Worm (Caenorhabditis elegans) whole organism, L4 larva: Measurements from ENCODE around the gene nhr-101.

Experiments
- D1046.2 ChIP-seq: fragments of 200-800 bp; sonication (Bioruptor generic); IDR thresholded peaks from 2 replicates; pipeline ENCODE4 v1.3.6; 2022; ENCODE audit warnings: missing genetic modification characterization, missing compliant biosample characterization
- T26A8.4 ChIP-seq: fragments of 200-800 bp; sonication (Bioruptor generic); IDR thresholded peaks from 2 replicates; pipeline ENCODE4 v1.3.6; 2022; ENCODE audit warnings: missing genetic modification characterization, missing compliant biosample characterization
- Y5F2A.4 ChIP-seq: fragments of 200-800 bp; sonication (Bioruptor generic); optimal IDR thresholded peaks from 2 replicates; lab custom pipeline; 2018; ENCODE audit warnings: mild to moderate bottlenecking, missing genetic modification characterization, missing compliant biosample characterization
- aha-1 ChIP-seq: fragments of 150-350 bp; peaks from one replicate; lab custom pipeline; 2014; ENCODE audit warnings: missing biosample characterization, missing genetic modification characterization
- aly-2 ChIP-seq: sonication (generic microtip); optimal IDR thresholded peaks from 2 replicates; lab custom pipeline; 2018; ENCODE audit warnings: missing biosample characterization, missing genetic modification characterization
- ama-1 ChIP-seq: fragments of 150-350 bp; optimal IDR thresholded peaks from 2 replicates; lab custom pipeline; 2014; ENCODE audit warnings: inconsistent platforms, mixed read lengths
- arid-1 ChIP-seq: fragments of 200-800 bp; sonication (Bioruptor generic); conservative IDR thresholded peaks from 2 replicates; pipeline ENCODE4 v1.3.6; 2022; ENCODE audit warnings: missing genetic modification reagents, missing genetic modification characterization, missing compliant biosample characterization
- ceh-20 ChIP-seq: fragments of 200-800 bp; sonication (Bioruptor generic); IDR thresholded peaks from 2 replicates; pipeline ENCODE4 v1.3.6; 2022; ENCODE audit warnings: missing genetic modification reagents, missing genetic modification characterization, missing compliant biosample characterization
- ceh-28 ChIP-seq: fragments of 150-350 bp; optimal IDR thresholded peaks from 2 replicates; lab custom pipeline; 2014; ENCODE audit warnings: missing biosample characterization, missing genetic modification reagents, missing genetic modification characterization
- ceh-62 ChIP-seq: sonication (generic microtip); optimal IDR thresholded peaks from 2 replicates; lab custom pipeline; 2017; ENCODE audit warnings: missing biosample characterization, missing genetic modification characterization
- ctbp-1 ChIP-seq: fragments of 200-800 bp; sonication (Bioruptor generic); IDR thresholded peaks from 2 replicates; pipeline ENCODE4 v1.3.6; 2022; ENCODE audit warnings: missing genetic modification reagents, missing genetic modification characterization, missing compliant biosample characterization
- dmd-6 ChIP-seq: fragments of 200-800 bp; sonication (Bioruptor generic); IDR thresholded peaks from 2 replicates; pipeline ENCODE4 v1.3.6; 2022; ENCODE audit warnings: missing genetic modification reagents, missing genetic modification characterization, missing compliant biosample characterization
- dpl-1 ChIP-seq: fragments of 150-350 bp; optimal IDR thresholded peaks from 2 replicates; lab custom pipeline; 2014; ENCODE audit warnings: missing biosample characterization, missing genetic modification reagents, missing genetic modification characterization
- duxl-1 ChIP-seq: sonication (generic microtip); optimal IDR thresholded peaks from 2 replicates; lab custom pipeline; 2016; ENCODE audit warnings: mild to moderate bottlenecking, missing genetic modification characterization, moderate library complexity, missing compliant biosample characterization; ENCODE audit not compliant: poor library complexity
- dve-1 ChIP-seq: sonication (generic microtip); optimal IDR thresholded peaks from 2 replicates; lab custom pipeline; 2017; ENCODE audit warnings: antibody characterized with exemption, mild to moderate bottlenecking, missing genetic modification characterization, missing compliant biosample characterization; ENCODE audit not compliant: insufficient read depth
- egl-43 ChIP-seq: fragments of 200-800 bp; sonication (Bioruptor generic); IDR thresholded peaks from 2 replicates; pipeline ENCODE4 v1.3.6; 2022; ENCODE audit warnings: missing genetic modification reagents, missing genetic modification characterization, missing compliant biosample characterization
- fos-1 ChIP-seq: fragments of 150-350 bp; optimal IDR thresholded peaks from 2 replicates; lab custom pipeline; 2014; ENCODE audit warnings: missing biosample characterization, missing genetic modification characterization
- gei-8 ChIP-seq: fragments of 200-800 bp; sonication (Bioruptor generic); optimal IDR thresholded peaks from 2 replicates; lab custom pipeline; 2018; ENCODE audit warnings: mild to moderate bottlenecking, missing genetic modification characterization, missing compliant biosample characterization
- hlh-11 ChIP-seq: fragments of 200-800 bp; sonication (Bioruptor generic); optimal IDR thresholded peaks from 2 replicates; lab custom pipeline; 2018; ENCODE audit warnings: mild to moderate bottlenecking, missing genetic modification characterization, missing compliant biosample characterization
- hlh-30 ChIP-seq: sonication (generic microtip); optimal IDR thresholded peaks from 2 replicates; lab custom pipeline; 2017; ENCODE audit warnings: antibody characterized with exemption, mild to moderate bottlenecking, missing genetic modification characterization, missing compliant biosample characterization; ENCODE audit not compliant: insufficient read depth
- hmg-1.1 ChIP-seq: fragments of 200-800 bp; sonication (Bioruptor generic); IDR thresholded peaks from 2 replicates; pipeline ENCODE4 v1.3.6; 2022; ENCODE audit warnings: missing genetic modification reagents, missing genetic modification characterization, missing compliant biosample characterization
- lin-29 ChIP-seq: fragments of 200-800 bp; sonication (Bioruptor generic); IDR thresholded peaks from 2 replicates; pipeline ENCODE4 v1.3.6; 2022; ENCODE audit warnings: missing genetic modification reagents, missing genetic modification characterization, missing compliant biosample characterization
- lin-38 ChIP-seq: fragments of 200-800 bp; sonication (Bioruptor generic); IDR thresholded peaks from 2 replicates; pipeline ENCODE4 v1.3.6; 2022; ENCODE audit warnings: missing genetic modification reagents, missing genetic modification characterization, missing compliant biosample characterization
- lsy-2 ChIP-seq, 2 experiments: fragments of 150-350 bp in 1 of 2; sonication (generic microtip) in 1 of 2; optimal IDR thresholded peaks; 2 replicates each; lab custom pipeline; 2014 to 2017; ENCODE audit warnings: missing biosample characterization in 2 of 2, missing genetic modification characterization in 2 of 2
- mdl-1 ChIP-seq, 2 experiments: fragments of 150-350 bp in 1 of 2; sonication (generic microtip) in 1 of 2; optimal IDR thresholded peaks; 2 replicates each; lab custom pipeline; 2014 to 2017; ENCODE audit warnings: missing biosample characterization in 2 of 2, missing genetic modification characterization in 2 of 2
- mep-1 ChIP-seq: fragments of 150-350 bp; sonication (generic microtip); optimal IDR thresholded peaks from 3 replicates; lab custom pipeline; 2014; ENCODE audit warnings: missing biosample characterization, missing genetic modification characterization
- mes-2 ChIP-seq: sonication (generic microtip); optimal IDR thresholded peaks from 2 replicates; lab custom pipeline; 2016; ENCODE audit warnings: missing genotype, mild to moderate bottlenecking, missing genetic modification characterization, missing compliant biosample characterization; ENCODE audit not compliant: poor library complexity, severe bottlenecking
- mxl-2 ChIP-seq: fragments of 200-800 bp; sonication (Bioruptor generic); conservative IDR thresholded peaks from 2 replicates; pipeline ENCODE4 v1.3.6; 2022; ENCODE audit warnings: missing genetic modification reagents, missing genetic modification characterization, missing compliant biosample characterization
- mxl-3 ChIP-seq: fragments of 200-800 bp; sonication (Bioruptor generic); optimal IDR thresholded peaks from 2 replicates; lab custom pipeline; 2018; ENCODE audit warnings: mild to moderate bottlenecking, missing genetic modification characterization, missing compliant biosample characterization
- nhr-111 ChIP-seq: fragments of 200-800 bp; sonication (Bioruptor generic); optimal IDR thresholded peaks from 2 replicates; lab custom pipeline; 2018; ENCODE audit warnings: mild to moderate bottlenecking, missing genetic modification characterization, missing compliant biosample characterization
- nhr-25 ChIP-seq: sonication (generic microtip); optimal IDR thresholded peaks from 2 replicates; lab custom pipeline; 2017; ENCODE audit warnings: missing genetic modification characterization, mild to moderate bottlenecking, missing compliant biosample characterization, antibody characterized with exemption, moderate library complexity, borderline replicate concordance; ENCODE audit not compliant: insufficient read depth
- nhr-28 ChIP-seq: fragments of 150-350 bp; optimal IDR thresholded peaks from 2 replicates; lab custom pipeline; 2014; ENCODE audit warnings: missing biosample characterization, missing genetic modification characterization
- pha-4 ChIP-seq, 2 experiments: fragments of 150-350 bp in 1 of 2; fragments of 200-800 bp in 1 of 2; sonication (Bioruptor generic) in 1 of 2; IDR thresholded peaks in 1 of 2; optimal IDR thresholded peaks in 1 of 2; 2 replicates each; pipeline versions ENCODE4 v1.3.6 to Lab custom; 2014 to 2022; ENCODE audit warnings: missing genetic modification characterization in 2 of 2, missing genetic modification reagents in 2 of 2, missing biosample characterization in 1 of 2, missing compliant biosample characterization in 1 of 2
- php-3 ChIP-seq: fragments of 200-800 bp; sonication (Bioruptor generic); IDR thresholded peaks from 2 replicates; pipeline ENCODE4 v1.3.6; 2022; ENCODE audit warnings: missing genetic modification reagents, missing genetic modification characterization, missing compliant biosample characterization
- pqm-1 ChIP-seq: sonication (generic microtip); optimal IDR thresholded peaks from 2 replicates; lab custom pipeline; 2017; ENCODE audit warnings: missing biosample characterization, missing genetic modification characterization
- unc-130 ChIP-seq: sonication (generic microtip); optimal IDR thresholded peaks from 2 replicates; lab custom pipeline; 2016; ENCODE audit warnings: missing genetic modification reagents, missing genetic modification characterization, missing compliant biosample characterization
- unc-62 ChIP-seq, 3 experiments: fragments of 150-350 bp in 1 of 3; sonication (generic microtip); optimal IDR thresholded peaks in 2 of 3; peaks in 1 of 3; 1 replicate in 1 of 3; 2 replicates in 2 of 3; lab custom pipeline; 2014 to 2017; ENCODE audit warnings: missing biosample characterization in 3 of 3, missing genetic modification characterization in 3 of 3, missing genetic modification reagents in 3 of 3, missing genotype in 1 of 3
- vab-7 ChIP-seq: fragments of 200-800 bp; sonication (Bioruptor generic); IDR thresholded peaks from 2 replicates; pipeline ENCODE4 v1.3.6; 2022; ENCODE audit warnings: missing genetic modification reagents, missing genetic modification characterization, missing compliant biosample characterization
- ztf-11 ChIP-seq: fragments of 150-350 bp; optimal IDR thresholded peaks from 2 replicates; lab custom pipeline; 2014; ENCODE audit warnings: missing biosample characterization, missing genetic modification characterization

Gene nhr-101

ce11 chrV:11528633-11529327, 41.5 kb upstream of the nhr-101 start:
- no peak for TF ChIP-seq dmd-6
- TF ChIP-seq unc-62 (GFP tag; optimal IDR thresholded peaks at IDR 0.05 in 1 of 2; lab: Kevin White, UChicago) = peak in 1 of 2 experiments; percentile 91
- TF ChIP-seq unc-62 (tag; optimal IDR thresholded peaks at IDR 0.05; lab: Kevin White, UChicago) = no peak
- peak; percentile 50 for TF ChIP-seq hlh-30 (tag; lab: Kevin White, UChicago)
- no peak for TF ChIP-seq arid-1 (GFP tag; lab: Robert Waterston, UW)

DNA sequence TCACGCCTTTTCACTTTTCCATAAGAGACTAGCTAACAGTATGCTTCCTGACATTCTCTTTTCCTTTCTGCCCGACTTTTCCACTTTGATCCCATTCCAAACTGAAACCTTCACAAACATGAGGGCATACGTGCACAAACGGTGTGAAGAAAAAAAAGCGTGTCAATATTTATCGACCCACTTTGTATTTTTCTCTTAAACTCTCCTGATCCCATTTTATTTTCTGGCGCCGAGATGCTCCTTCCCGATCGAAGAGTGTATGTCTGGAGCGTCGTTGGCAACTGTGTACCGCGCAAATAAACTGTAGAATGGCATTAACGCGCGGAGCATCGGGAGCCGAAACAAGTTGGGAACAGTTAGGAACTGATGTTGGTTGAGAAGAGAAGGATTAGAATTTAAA, 40.7 kb upstream of the nhr-101 start:
- TF ChIP-seq aha-1 (tag; lab: Kevin White, UChicago) (peak; percentile 64), mxl-2 (GFP tag; lab: Robert Waterston, UW) (no peak), pha-4 (GFP tag; IDR thresholded peaks at IDR 0.05; lab: Robert Waterston, UW) (no peak), pha-4 (tag; optimal IDR thresholded peaks at IDR 0.05; lab: Kevin White, UChicago) (peak; percentile 71)

- TF ChIP-seq lsy-2 (tag; optimal IDR thresholded peaks at IDR 0.05; lab: Kevin White, UChicago) (peak; percentile 14 to 59), mes-2 (tag; lab: Kevin White, UChicago) (peak; percentile 3), mdl-1 (tag; optimal IDR thresholded peaks at IDR 0.05; lab: Kevin White, UChicago) (peak in 1 of 2 experiments; percentile 7), pqm-1 (tag; lab: Kevin White, UChicago) (no peak), ztf-11 (tag; lab: Kevin White, UChicago) (no peak), T26A8.4 (no peak), vab-7 (GFP tag; lab: Robert Waterston, UW) (no peak), hlh-30 (tag; lab: Kevin White, UChicago) (peak; percentile 82), mxl-2 (GFP tag; lab: Robert Waterston, UW) (no peak), nhr-25 (tag; lab: Kevin White, UChicago) (peak; percentile 87), hlh-11 (tag; lab: Kevin White, UChicago) (peak; percentile 38), ctbp-1 (GFP tag; lab: Robert Waterston, UW) (no peak), fos-1 (tag; lab: Kevin White, UChicago) (no peak), duxl-1 (tag; lab: Kevin White, UChicago) (no peak), lin-38 (GFP tag; lab: Robert Waterston, UW) (0 out of 2 replicates have a peak, but pooled peaks have one; percentile 27), unc-62 (GFP tag; optimal IDR thresholded peaks at IDR 0.05 in 1 of 2; lab: Kevin White, UChicago) (peak in 1 of 2 experiments; percentile 48), unc-62 (tag; optimal IDR thresholded peaks at IDR 0.05; lab: Kevin White, UChicago) (no peak), dmd-6 (peak; percentile 31), nhr-28 (tag; lab: Kevin White, UChicago) (peak; percentile 51), ceh-28 (no peak), ceh-20 (0 out of 2 replicates have a peak, but pooled peaks have one; percentile 10), hmg-1.1 (GFP tag; lab: Robert Waterston, UW) (no peak), php-3 (GFP tag; lab: Robert Waterston, UW) (no peak), lin-29 (GFP tag; lab: Robert Waterston, UW) (peak; percentile 50; the same call in 1 of the 2 replicates), dve-1 (tag; lab: Kevin White, UChicago) (no peak), mep-1 (tag; lab: Kevin White, UChicago) (peak; percentile 50), unc-130 (no peak), ama-1 (no peak)
Measured at ce11 chrV:11531100-11531499, 39.2 kb upstream of the nhr-101 start.

DNA sequence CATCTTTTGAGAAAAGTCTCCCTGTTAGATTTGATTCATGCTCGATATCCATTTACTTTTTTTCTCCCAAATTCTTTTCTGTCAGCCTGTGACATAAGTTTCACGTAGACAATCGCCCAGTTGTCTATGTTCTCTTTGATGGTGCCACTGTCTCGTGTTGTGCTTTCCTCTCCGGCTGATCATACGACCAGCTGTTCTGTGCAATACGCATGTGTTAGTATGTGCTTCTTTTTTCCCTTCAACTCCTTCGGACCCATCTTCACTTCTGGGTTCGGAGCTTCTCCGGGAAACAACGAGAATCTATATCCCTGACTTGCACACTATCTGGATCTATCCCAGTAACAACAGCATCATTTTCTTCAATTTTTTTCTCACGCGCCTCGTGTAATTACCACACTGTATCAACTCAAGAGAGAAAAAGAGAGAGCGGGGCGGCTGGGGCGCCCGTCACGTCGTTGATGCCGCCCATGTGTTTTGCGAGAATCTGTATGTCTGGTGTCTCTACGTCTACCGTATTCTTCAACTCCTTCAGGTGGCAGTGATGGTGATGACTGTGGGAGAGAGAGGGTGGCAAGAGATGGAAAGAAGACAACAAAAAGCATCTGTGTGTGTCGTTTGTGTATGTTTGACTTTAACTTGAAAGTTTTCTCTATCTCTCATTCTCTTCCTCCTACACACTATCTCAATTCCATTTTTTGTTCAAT, 38.3 kb upstream of the nhr-101 start:
- TF ChIP-seq nhr-111 (GFP tag; lab: Kevin White, UChicago) (no peak), lsy-2 (tag; optimal IDR thresholded peaks at IDR 0.05; lab: Kevin White, UChicago) (peak; percentile 63 to 77), D1046.2 (no peak), mxl-2 (GFP tag; lab: Robert Waterston, UW) (no peak), Y5F2A.4 (GFP tag; lab: Kevin White, UChicago) (no peak), egl-43 (GFP tag; lab: Robert Waterston, UW) (no peak), fos-1 (tag; lab: Kevin White, UChicago) (no peak), mxl-3 (GFP tag; lab: Kevin White, UChicago) (peak; percentile 98), aly-2 (no peak), ceh-62 (tag; lab: Kevin White, UChicago) (no peak), pqm-1 (tag; lab: Kevin White, UChicago) (peak; percentile 84), gei-8 (GFP tag; lab: Kevin White, UChicago) (peak; percentile 73), pha-4 (GFP tag; IDR thresholded peaks at IDR 0.05; lab: Robert Waterston, UW) (peak; percentile 59; the same call in 1 of the 2 replicates), pha-4 (tag; optimal IDR thresholded peaks at IDR 0.05; lab: Kevin White, UChicago) (peak; percentile 46), dpl-1 (GFP tag; lab: Kevin White, UChicago) (no peak), ctbp-1 (GFP tag; lab: Robert Waterston, UW) (peak; percentile 43; the same call in 1 of the 2 replicates), lin-38 (GFP tag; lab: Robert Waterston, UW) (peak; percentile 48)
